Fruit fly (Drosophila melanogaster) whole organism, embryonic: Measurements from ENCODE around the gene CG7484.

ENCODE experiments used
- Atf3 ChIP-seq: fragments of 200-800 bp; sonication (Bioruptor generic); optimal IDR thresholded peaks from 3 replicates; lab custom pipeline; 2016; ENCODE audit warnings: missing biosample characterization, missing genetic modification characterization
- BEAF-32 ChIP-seq: fragments of 200-800 bp; sonication (Bioruptor generic); optimal IDR thresholded peaks from 3 replicates; lab custom pipeline; 2017; ENCODE audit warnings: missing biosample characterization, missing genetic modification characterization, mild to moderate bottlenecking, moderate library complexity, missing genetic modification reagents
- CG11398 ChIP-seq: fragments of 200-800 bp; sonication (Bioruptor generic); optimal IDR thresholded peaks from 2 replicates; lab custom pipeline; 2016; ENCODE audit warnings: missing biosample characterization, missing genetic modification characterization
- CG11723 ChIP-seq: fragments of 200-800 bp; sonication (Bioruptor generic); optimal IDR thresholded peaks from 2 replicates; lab custom pipeline; 2017; ENCODE audit warnings: missing biosample characterization, mild to moderate bottlenecking, missing genetic modification characterization
- CG12071 ChIP-seq: fragments of 200-800 bp; sonication (Bioruptor generic); optimal IDR thresholded peaks from 3 replicates; lab custom pipeline; 2018; ENCODE audit warnings: missing biosample characterization, mild to moderate bottlenecking, missing genetic modification characterization
- CG12236 ChIP-seq: fragments of 200-800 bp; sonication (Bioruptor generic); optimal IDR thresholded peaks from 2 replicates; lab custom pipeline; 2016; ENCODE audit warnings: missing biosample characterization, missing genetic modification characterization
- CG13296 ChIP-seq: fragments of 200-800 bp; sonication (Bioruptor generic); optimal IDR thresholded peaks from 3 replicates; lab custom pipeline; 2018; ENCODE audit warnings: missing biosample characterization, mild to moderate bottlenecking, missing genetic modification characterization
- CG13624 ChIP-seq: fragments of 200-800 bp; sonication (Bioruptor generic); optimal IDR thresholded peaks from 2 replicates; lab custom pipeline; 2016; ENCODE audit warnings: missing biosample characterization, missing genetic modification characterization
- CG14965 ChIP-seq: fragments of 200-800 bp; sonication (Bioruptor generic); optimal IDR thresholded peaks from 2 replicates; lab custom pipeline; 2016; ENCODE audit warnings: missing biosample characterization, missing genetic modification characterization, borderline replicate concordance
- CG16813 ChIP-seq: fragments of 200-800 bp; sonication (Bioruptor generic); IDR thresholded peaks from 3 replicates; pipeline ENCODE4 v1.3.6; 2022; ENCODE audit warnings: missing biosample characterization, missing genetic modification characterization; ENCODE audit not compliant: partially characterized antibody
- CG17568 ChIP-seq: fragments of 200-800 bp; sonication (Bioruptor generic); optimal IDR thresholded peaks from 2 replicates; lab custom pipeline; 2018; ENCODE audit warnings: missing biosample characterization, mild to moderate bottlenecking, missing genetic modification characterization, moderate library complexity
- CG17829 ChIP-seq: fragments of 200-800 bp; optimal IDR thresholded peaks from 2 replicates; lab custom pipeline; 2019; ENCODE audit warnings: missing biosample characterization, mild to moderate bottlenecking, missing genetic modification characterization, moderate library complexity
- CG3163 ChIP-seq: fragments of 200-800 bp; sonication (Bioruptor generic); optimal IDR thresholded peaks from 3 replicates; lab custom pipeline; 2016; ENCODE audit warnings: missing biosample characterization, missing genetic modification characterization
- CG34376 ChIP-seq: fragments of 200-800 bp; sonication (Bioruptor generic); optimal IDR thresholded peaks from 2 replicates; lab custom pipeline; 2018; ENCODE audit warnings: missing biosample characterization, mild to moderate bottlenecking, missing genetic modification characterization
- CG3726 ChIP-seq: fragments of 200-800 bp; sonication (Bioruptor generic); IDR thresholded peaks from 3 replicates; pipeline ENCODE4, ENCODE4 v1.3.6; 2022; ENCODE audit warnings: missing biosample characterization, missing genetic modification characterization
- CG4707 ChIP-seq: fragments of 200-800 bp; sonication (Bioruptor generic); optimal IDR thresholded peaks from 2 replicates; lab custom pipeline; 2018; ENCODE audit warnings: missing biosample characterization, mild to moderate bottlenecking, missing genetic modification characterization, moderate library complexity
- CG6175 ChIP-seq: fragments of 200-800 bp; sonication (Bioruptor generic); IDR thresholded peaks from 3 replicates; pipeline ENCODE4 v1.3.6; 2022; ENCODE audit warnings: missing biosample characterization, missing genetic modification characterization
- CG6791 ChIP-seq: fragments of 200-800 bp; sonication (Bioruptor generic); IDR thresholded peaks from 3 replicates; pipeline ENCODE4 v1.3.6; 2022; ENCODE audit warnings: missing biosample characterization, missing genetic modification characterization; ENCODE audit not compliant: partially characterized antibody
- CG8478 ChIP-seq: fragments of >200 bp; optimal IDR thresholded peaks from 2 replicates; lab custom pipeline; 2018
- CoRest ChIP-seq: fragments of 200-800 bp; sonication (Bioruptor generic); optimal IDR thresholded peaks from 3 replicates; lab custom pipeline; 2018; ENCODE audit warnings: missing biosample characterization, mild to moderate bottlenecking, missing genetic modification characterization, moderate library complexity
- D ChIP-seq, 2 experiments: fragments of 200-800 bp in 1 of 2; fragments of >200 bp in 1 of 2; sonication (Bioruptor generic) in 1 of 2; optimal IDR thresholded peaks; 2 replicates in 1 of 2; 3 replicates in 1 of 2; lab custom pipeline; 2017; ENCODE audit warnings: mild to moderate bottlenecking in 1 of 2, missing biosample characterization in 1 of 2, missing genetic modification characterization in 1 of 2, missing genetic modification reagents in 1 of 2
- Dad ChIP-seq: fragments of 200-800 bp; sonication (Bioruptor generic); optimal IDR thresholded peaks from 3 replicates; lab custom pipeline; 2016; ENCODE audit warnings: missing biosample characterization, missing genetic modification characterization
- Doc3 ChIP-seq: fragments of 200-800 bp; sonication (Bioruptor generic); IDR thresholded peaks from 3 replicates; pipeline ENCODE4 v1.3.6; 2022; ENCODE audit warnings: missing biosample characterization, missing genetic modification characterization; ENCODE audit not compliant: partially characterized antibody
- Elba2 ChIP-seq: fragments of 200-800 bp; sonication (Bioruptor generic); optimal IDR thresholded peaks from 3 replicates; lab custom pipeline; 2016; ENCODE audit warnings: missing biosample characterization, missing genetic modification characterization
- Fer1 ChIP-seq: fragments of 200-800 bp; sonication (Bioruptor generic); optimal IDR thresholded peaks from 2 replicates; lab custom pipeline; 2017; ENCODE audit warnings: missing biosample characterization, mild to moderate bottlenecking, missing genetic modification characterization
- Gsc ChIP-seq: fragments of 200-800 bp; sonication (Bioruptor generic); IDR thresholded peaks from 2 replicates; pipeline ENCODE4 v1.3.6; 2022; ENCODE audit warnings: missing biosample characterization, missing genetic modification characterization
- H15 ChIP-seq: fragments of 200-800 bp; sonication (Bioruptor generic); IDR thresholded peaks from 3 replicates; pipeline ENCODE4 v1.3.6; 2022; ENCODE audit warnings: missing biosample characterization, missing genetic modification characterization
- HLHmδ ChIP-seq: fragments of 200-800 bp; sonication (Bioruptor generic); optimal IDR thresholded peaks from 2 replicates; lab custom pipeline; 2018; ENCODE audit warnings: missing biosample characterization, mild to moderate bottlenecking, missing genetic modification characterization, moderate library complexity
- MTF-1 ChIP-seq: fragments of 200-800 bp; sonication (Bioruptor generic); optimal IDR thresholded peaks from 2 replicates; lab custom pipeline; 2018; ENCODE audit warnings: missing biosample characterization, mild to moderate bottlenecking, missing genetic modification characterization, borderline replicate concordance
- Mrtf ChIP-seq: fragments of 200-800 bp; sonication (Bioruptor generic); IDR thresholded peaks from 3 replicates; pipeline ENCODE4 v1.3.6; 2022; ENCODE audit warnings: missing biosample characterization, missing genetic modification characterization
- Nf-YC ChIP-seq: fragments of 200-800 bp; optimal IDR thresholded peaks from 3 replicates; lab custom pipeline; 2019; ENCODE audit warnings: missing biosample characterization, mild to moderate bottlenecking, missing genetic modification characterization, moderate library complexity
- Sin3A ChIP-seq: fragments of >200 bp; optimal IDR thresholded peaks from 2 replicates; lab custom pipeline; 2018
- Sry-β ChIP-seq: fragments of 200-800 bp; sonication (Bioruptor generic); optimal IDR thresholded peaks from 2 replicates; lab custom pipeline; 2018; ENCODE audit warnings: missing biosample characterization, mild to moderate bottlenecking, missing genetic modification characterization, moderate library complexity
- chinmo ChIP-seq: fragments of 200-800 bp; sonication (Bioruptor generic); IDR thresholded peaks from 4 replicates; pipeline ENCODE4 v1.3.6; 2022; ENCODE audit warnings: missing biosample characterization, missing genetic modification characterization; ENCODE audit not compliant: partially characterized antibody
- chn ChIP-seq: fragments of 200-800 bp; sonication (Bioruptor generic); optimal IDR thresholded peaks from 2 replicates; lab custom pipeline; 2016; ENCODE audit warnings: missing biosample characterization, missing genetic modification characterization
- cwo ChIP-seq: fragments of 200-800 bp; sonication (Bioruptor generic); optimal IDR thresholded peaks from 3 replicates; lab custom pipeline; 2017; ENCODE audit warnings: missing biosample characterization, missing genetic modification characterization, mild to moderate bottlenecking, moderate library complexity, missing genetic modification reagents
- gfzf ChIP-seq: fragments of 200-800 bp; sonication (Bioruptor generic); optimal IDR thresholded peaks from 2 replicates; lab custom pipeline; 2016; ENCODE audit warnings: missing biosample characterization, mild to moderate bottlenecking, missing genetic modification characterization, moderate library complexity
- hb ChIP-seq: fragments of 200-800 bp; sonication (Bioruptor generic); IDR thresholded peaks from 3 replicates; pipeline ENCODE4 v1.3.6; 2022; ENCODE audit warnings: missing biosample characterization, missing genetic modification characterization; ENCODE audit not compliant: partially characterized antibody
- lab ChIP-seq: fragments of 200-800 bp; sonication (Bioruptor generic); optimal IDR thresholded peaks from 3 replicates; lab custom pipeline; 2017; ENCODE audit warnings: missing biosample characterization, missing genetic modification characterization, mild to moderate bottlenecking, moderate library complexity, missing genetic modification reagents
- lbe ChIP-seq: fragments of 200-800 bp; sonication (Bioruptor generic); optimal IDR thresholded peaks from 2 replicates; lab custom pipeline; 2016; ENCODE audit warnings: missing biosample characterization, mild to moderate bottlenecking, missing genetic modification characterization
- sc ChIP-seq, 3 experiments: fragments of >200 bp in 2 of 3; fragments of 200-800 bp in 1 of 3; sonication (Bioruptor generic) in 1 of 3; optimal IDR thresholded peaks; 2 replicates in 2 of 3; 3 replicates in 1 of 3; lab custom pipeline; 2017; ENCODE audit warnings: mild to moderate bottlenecking in 1 of 3, missing biosample characterization in 1 of 3, missing genetic modification characterization in 1 of 3, missing genetic modification reagents in 1 of 3
- sd ChIP-seq: fragments of 200-800 bp; sonication (Bioruptor generic); optimal IDR thresholded peaks from 3 replicates; lab custom pipeline; 2018; ENCODE audit warnings: missing biosample characterization, mild to moderate bottlenecking, missing genetic modification characterization, moderate library complexity
- sob ChIP-seq: fragments of 200-800 bp; sonication (Bioruptor generic); IDR thresholded peaks from 2 replicates; pipeline ENCODE4 v1.3.6; 2022; ENCODE audit warnings: missing biosample characterization, missing genetic modification characterization
- sug ChIP-seq: fragments of 200-800 bp; optimal IDR thresholded peaks from 2 replicates; lab custom pipeline; 2019; ENCODE audit warnings: missing biosample characterization, mild to moderate bottlenecking, missing genetic modification characterization, moderate library complexity
- tna ChIP-seq: fragments of 200-800 bp; sonication (Bioruptor generic); IDR thresholded peaks from 2 replicates; pipeline ENCODE4 v1.3.6; 2022; ENCODE audit warnings: missing biosample characterization, missing genetic modification characterization; ENCODE audit not compliant: partially characterized antibody
- trem ChIP-seq: fragments of 200-800 bp; optimal IDR thresholded peaks from 3 replicates; lab custom pipeline; 2019; ENCODE audit warnings: missing biosample characterization, mild to moderate bottlenecking, missing genetic modification characterization, moderate library complexity
- usp ChIP-seq: fragments of >200 bp; optimal IDR thresholded peaks from 2 replicates; lab custom pipeline; 2017; ENCODE audit warnings: missing biosample characterization, missing genetic modification characterization
- zen ChIP-seq: fragments of 200-800 bp; sonication (Bioruptor generic); optimal IDR thresholded peaks from 3 replicates; lab custom pipeline; 2018; ENCODE audit warnings: missing biosample characterization, mild to moderate bottlenecking, missing genetic modification characterization, moderate library complexity

The CG7484 gene

dm6 chr3L:17611864-17612505, 42.4 kb upstream of the CG7484 start (continued):
- TF ChIP-seq CG12071 (GFP tag; lab: Kevin White, UChicago) (no peak), Dad (GFP tag; lab: Kevin White, UChicago) (no peak), lab (GFP tag; lab: Kevin White, UChicago) (no peak), CG17829 (tag; lab: Kevin White, UChicago) (no peak), D (optimal IDR thresholded peaks at IDR 0.05; lab: Kevin White, UChicago) (no peak), D (GFP tag; optimal IDR thresholded peaks at IDR 0.05; lab: Kevin White, UChicago) (no peak), Gsc (GFP tag; lab: Robert Waterston, UW) (no peak), MTF-1 (GFP tag; lab: Kevin White, UChicago) (no peak), zen (tag; lab: Kevin White, UChicago) (no peak), CG11398 (GFP tag; lab: Kevin White, UChicago) (no peak), tna (GFP tag; lab: Robert Waterston, UW) (0 out of 2 replicates have a peak, but pooled peaks have one; percentile 12), sob (no peak; the same call in 1 of the 2 replicates), usp (GFP tag; lab: Kevin White, UChicago) (no peak), H15 (GFP tag; lab: Robert Waterston, UW) (no peak), CG16813 (no peak), Fer1 (GFP tag; lab: Kevin White, UChicago) (no peak), CoRest (tag; lab: Kevin White, UChicago) (peak; percentile 30), sc (optimal IDR thresholded peaks at IDR 0.05; lab: Kevin White, UChicago) (no peak), sc (GFP tag; optimal IDR thresholded peaks at IDR 0.05; lab: Kevin White, UChicago) (no peak), Doc3 (GFP tag; lab: Robert Waterston, UW) (no peak), Sry-β (no peak), CG13624 (GFP tag; lab: Kevin White, UChicago) (no peak), gfzf (no peak), hb (GFP tag; lab: Robert Waterston, UW) (no peak), CG11723 (GFP tag; lab: Kevin White, UChicago) (no peak), CG3726 (no peak), BEAF-32 (no peak), Atf3 (GFP tag; lab: Kevin White, UChicago) (no peak), CG14965 (GFP tag; lab: Kevin White, UChicago) (no peak), lbe (GFP tag; lab: Kevin White, UChicago) (peak; percentile 28), Elba2 (GFP tag; lab: Kevin White, UChicago) (no peak), cwo (GFP tag; lab: Kevin White, UChicago) (peak; percentile 96), chn (peak; percentile 10), sug (tag; lab: Kevin White, UChicago) (peak; percentile 21), Nf-YC (no peak), CG34376 (GFP tag; lab: Kevin White, UChicago) (no peak), chinmo (GFP tag; lab: Robert Waterston, UW) (peak; percentile 97), trem (tag; lab: Kevin White, UChicago) (no peak), HLHmδ (GFP tag; lab: Kevin White, UChicago) (peak; percentile 42), Mrtf (no peak), CG13296 (GFP tag; lab: Kevin White, UChicago) (no peak), CG4707 (GFP tag; lab: Kevin White, UChicago) (no peak), Sin3A (no peak), CG17568 (GFP tag; lab: Kevin White, UChicago) (no peak), CG3163 (GFP tag; lab: Kevin White, UChicago) (peak; percentile 94), sd (tag; lab: Kevin White, UChicago) (peak; percentile 12), CG6175 (GFP tag; lab: Robert Waterston, UW) (0 out of 3 replicates have a peak, but pooled peaks have one; percentile 6), CG8478 (lab: Kevin White, UChicago) (peak; percentile 86), CG12236 (GFP tag; lab: Kevin White, UChicago) (no peak), CG6791 (GFP tag; lab: Robert Waterston, UW) (peak; percentile 64; the same call in 2 of the 3 replicates)
